Fruit fly (Drosophila melanogaster) whole organism, wandering third instar larva: ENCODE data around the gene ACXD.
A peak's percentile ranks its signal among the peaks of the same experiment; 100 is the strongest.

ENCODE experiments used
- Abd-B ChIP-seq: fragments of >200 bp; optimal IDR thresholded peaks from 2 replicates; lab custom pipeline; 2017; ENCODE audit warnings: missing biosample characterization, missing genetic modification characterization
- CG32264 ChIP-seq: fragments of 200-800 bp; sonication (Bioruptor generic); optimal IDR thresholded peaks from 2 replicates; lab custom pipeline; 2016; ENCODE audit warnings: missing biosample characterization, missing genetic modification characterization
- CG9705 ChIP-seq: fragments of 200-800 bp; sonication (Bioruptor generic); optimal IDR thresholded peaks from 2 replicates; lab custom pipeline; 2018; ENCODE audit warnings: missing biosample characterization, mild to moderate bottlenecking, missing genetic modification characterization
- CrebA ChIP-seq: fragments of 200-800 bp; sonication (Bioruptor generic); optimal IDR thresholded peaks from 2 replicates; lab custom pipeline; 2016; ENCODE audit warnings: missing biosample characterization, mild to moderate bottlenecking, missing genetic modification characterization, borderline replicate concordance
- Dfd ChIP-seq: fragments of >200 bp; optimal IDR thresholded peaks from 2 replicates; lab custom pipeline; 2017; ENCODE audit warnings: missing biosample characterization, missing genetic modification characterization
- Dif ChIP-seq: fragments of 200-275, 200-300 bp; sonication (Bioruptor generic); optimal IDR thresholded peaks from 2 replicates; lab custom pipeline; 2018; ENCODE audit warnings: missing biosample characterization, missing genetic modification characterization; ENCODE audit not compliant: partially characterized antibody
- GATAd ChIP-seq: sonication (Bioruptor generic); optimal IDR thresholded peaks from 2 replicates; lab custom pipeline; 2016; ENCODE audit warnings: missing biosample characterization, missing genetic modification characterization
- HLH106 ChIP-seq: fragments of 200-800 bp; optimal IDR thresholded peaks from 3 replicates; lab custom pipeline; 2019; ENCODE audit warnings: missing biosample characterization, mild to moderate bottlenecking, missing genetic modification characterization, moderate library complexity
- Hnf4 ChIP-seq: fragments of 200-800 bp; sonication (Bioruptor generic); optimal IDR thresholded peaks from 2 replicates; lab custom pipeline; 2016; ENCODE audit warnings: missing biosample characterization, mild to moderate bottlenecking, missing genetic modification characterization
- Hr78 ChIP-seq: fragments of >200 bp; optimal IDR thresholded peaks from 2 replicates; lab custom pipeline; 2017; ENCODE audit warnings: missing biosample characterization, missing genetic modification characterization
- Hr83 ChIP-seq: fragments of 200-300 bp; sonication (Bioruptor generic); optimal IDR thresholded peaks from 2 replicates; lab custom pipeline; 2016; ENCODE audit warnings: missing biosample characterization, mild to moderate bottlenecking, missing genetic modification characterization, moderate library complexity; ENCODE audit not compliant: poor library complexity, severe bottlenecking
- Jra ChIP-seq: sonication (Bioruptor generic); optimal IDR thresholded peaks from 2 replicates; lab custom pipeline; 2016; ENCODE audit warnings: missing biosample characterization, missing genetic modification characterization
- Mio ChIP-seq: sonication (Bioruptor generic); optimal IDR thresholded peaks from 2 replicates; lab custom pipeline; 2016; ENCODE audit warnings: missing biosample characterization, missing genetic modification characterization
- Myc ChIP-seq: fragments of >200 bp; optimal IDR thresholded peaks from 2 replicates; lab custom pipeline; 2017
- N ChIP-seq: fragments of >200 bp; optimal IDR thresholded peaks from 2 replicates; lab custom pipeline; 2018; ENCODE audit warnings: missing biosample characterization, missing external identifiers, missing genetic modification characterization
- OdsH ChIP-seq: fragments of 200-800 bp; sonication (Bioruptor generic); optimal IDR thresholded peaks from 2 replicates; lab custom pipeline; 2016; ENCODE audit warnings: missing biosample characterization, mild to moderate bottlenecking, missing genetic modification characterization
- Rel ChIP-seq, 2 experiments: fragments of 200-800 bp; sonication (Bioruptor generic) in 1 of 2; optimal IDR thresholded peaks; 2 replicates in 1 of 2; 3 replicates in 1 of 2; lab custom pipeline; 2016 to 2019; ENCODE audit warnings: mild to moderate bottlenecking in 2 of 2, missing biosample characterization in 2 of 2, missing genetic modification characterization in 2 of 2, moderate library complexity in 1 of 2
- Sp1 ChIP-seq: fragments of 200-800 bp; sonication (Bioruptor generic); optimal IDR thresholded peaks from 3 replicates; lab custom pipeline; 2019; ENCODE audit warnings: missing biosample characterization, mild to moderate bottlenecking, missing genetic modification characterization, moderate library complexity
- Vsx2 ChIP-seq: fragments of 200-300, 225-300 bp; sonication (Bioruptor generic); optimal IDR thresholded peaks from 2 replicates; lab custom pipeline; 2018; ENCODE audit warnings: missing biosample characterization, missing genetic modification characterization; ENCODE audit not compliant: partially characterized antibody
- br ChIP-seq: fragments of 200-800 bp; sonication (Bioruptor generic); optimal IDR thresholded peaks from 2 replicates; lab custom pipeline; 2016; ENCODE audit warnings: missing biosample characterization, missing genetic modification characterization
- brk ChIP-seq: fragments of 200-800 bp; sonication (Bioruptor generic); optimal IDR thresholded peaks from 2 replicates; lab custom pipeline; 2016; ENCODE audit warnings: missing biosample characterization, mild to moderate bottlenecking, missing genetic modification characterization
- dl ChIP-seq, 2 experiments: fragments of 175-275, 200-275 bp in 1 of 2; fragments of 200-275 bp in 1 of 2; sonication (Bioruptor generic); optimal IDR thresholded peaks; lab custom pipeline; 2018; ENCODE audit warnings: mild to moderate bottlenecking in 2 of 2, missing biosample characterization in 2 of 2, missing genetic modification characterization in 2 of 2, moderate library complexity in 2 of 2; ENCODE audit not compliant: partially characterized antibody in 2 of 2, insufficient read depth in 1 of 2
- dmrt93B ChIP-seq: fragments of 200-800 bp; sonication (Bioruptor generic); optimal IDR thresholded peaks from 2 replicates; lab custom pipeline; 2018; ENCODE audit warnings: missing biosample characterization, mild to moderate bottlenecking, missing genetic modification characterization
- dsf ChIP-seq: sonication (Bioruptor generic); optimal IDR thresholded peaks from 2 replicates; lab custom pipeline; 2016; ENCODE audit warnings: missing biosample characterization, missing genetic modification characterization, borderline replicate concordance
- ey ChIP-seq: fragments of 200-800 bp; sonication (Bioruptor generic); optimal IDR thresholded peaks from 2 replicates; lab custom pipeline; 2016; ENCODE audit warnings: missing biosample characterization, missing genetic modification characterization
- foxo ChIP-seq, 2 experiments: fragments of 200-800 bp; sonication (Bioruptor generic); optimal IDR thresholded peaks; 2 replicates in 1 of 2; 3 replicates in 1 of 2; lab custom pipeline; 2016 to 2017; ENCODE audit warnings: missing biosample characterization in 2 of 2, missing genetic modification characterization in 2 of 2
- fru ChIP-seq: fragments of 200-800 bp; sonication (Bioruptor generic); optimal IDR thresholded peaks from 3 replicates; lab custom pipeline; 2016; ENCODE audit warnings: missing biosample characterization, mild to moderate bottlenecking, missing genetic modification characterization
- h ChIP-seq: fragments of 200-800 bp; sonication (Bioruptor generic); optimal IDR thresholded peaks from 3 replicates; lab custom pipeline; 2016; ENCODE audit warnings: missing biosample characterization, mild to moderate bottlenecking, missing genetic modification characterization
- jim ChIP-seq: fragments of 175-275, 200-325 bp; sonication (Bioruptor generic); optimal IDR thresholded peaks from 2 replicates; lab custom pipeline; 2016; ENCODE audit warnings: missing biosample characterization, mild to moderate bottlenecking, missing genetic modification characterization
- lola ChIP-seq: fragments of >200 bp; optimal IDR thresholded peaks from 2 replicates; lab custom pipeline; 2017; ENCODE audit warnings: missing biosample characterization, missing genetic modification characterization
- pan ChIP-seq: fragments of >200 bp; optimal IDR thresholded peaks from 2 replicates; lab custom pipeline; 2017
- psq ChIP-seq: fragments of 200-800 bp; sonication (Bioruptor generic); optimal IDR thresholded peaks from 3 replicates; lab custom pipeline; 2017; ENCODE audit warnings: missing biosample characterization, mild to moderate bottlenecking, missing genetic modification characterization, moderate library complexity
- rgr ChIP-seq: fragments of 200-800 bp; sonication (Bioruptor generic); optimal IDR thresholded peaks from 3 replicates; lab custom pipeline; 2016; ENCODE audit warnings: missing biosample characterization, mild to moderate bottlenecking, missing genetic modification characterization
- sage ChIP-seq: fragments of 200-800 bp; sonication (Bioruptor generic); optimal IDR thresholded peaks from 2 replicates; lab custom pipeline; 2016; ENCODE audit warnings: missing biosample characterization, mild to moderate bottlenecking, missing genetic modification characterization
- sv ChIP-seq: fragments of 200-800 bp; sonication (Bioruptor generic); optimal IDR thresholded peaks from 3 replicates; lab custom pipeline; 2016; ENCODE audit warnings: missing biosample characterization, missing genetic modification characterization
- tai ChIP-seq: sonication (Bioruptor generic); optimal IDR thresholded peaks from 2 replicates; lab custom pipeline; 2016; ENCODE audit warnings: missing biosample characterization, missing genetic modification characterization
- usp ChIP-seq: fragments of >200 bp; optimal IDR thresholded peaks from 2 replicates; lab custom pipeline; 2017; ENCODE audit warnings: missing biosample characterization, missing genetic modification characterization
- woc ChIP-seq: sonication (Bioruptor generic); optimal IDR thresholded peaks from 2 replicates; lab custom pipeline; 2016; ENCODE audit warnings: missing biosample characterization, mild to moderate bottlenecking, missing genetic modification characterization

Gene ACXD

DNA sequence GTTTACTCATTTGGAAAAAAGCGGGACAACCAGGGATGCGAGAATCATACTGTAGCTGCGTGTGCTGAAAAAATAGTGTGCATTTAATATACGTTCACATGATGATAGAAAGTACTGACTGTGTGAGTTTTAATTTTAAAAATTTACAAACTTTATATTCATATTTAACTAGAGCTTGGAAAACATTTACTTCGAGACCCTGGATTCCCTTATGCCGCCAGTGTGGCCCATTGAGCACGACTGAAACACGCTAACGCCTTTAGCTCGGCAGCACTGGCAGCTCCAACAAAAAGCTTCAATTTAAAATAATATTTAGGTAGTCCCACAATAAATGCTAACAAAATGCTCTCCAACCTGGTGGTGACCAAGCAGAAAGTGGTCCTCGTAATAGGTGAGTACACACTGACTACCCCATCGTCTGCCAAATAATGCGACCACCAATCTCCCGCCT, 20.0 kb downstream of the ACXD start, which contains the start of the genes CG1275 and Elp5:
CG1275 (minus strand) TSS at position 12 of the 451 bp plus-strand sequence.
Elp5 (plus strand) TSS at position 45 of the 451 bp plus-strand sequence.
- no peak for TF ChIP-seq Vsx2 (GFP tag; lab: Kevin White, UChicago)
- peak; percentile 97 for TF ChIP-seq CG9705 (GFP tag; lab: Kevin White, UChicago)
- TF ChIP-seq CrebA (GFP tag; lab: Kevin White, UChicago) = no peak
- TF ChIP-seq foxo (GFP tag; optimal IDR thresholded peaks at IDR 0.05; lab: Kevin White, UChicago) = peak; percentile 91 to 98
- TF ChIP-seq dsf = no peak
- peak; percentile 95 for TF ChIP-seq psq (GFP tag; lab: Kevin White, UChicago)
- peak; percentile 95 for TF ChIP-seq GATAd
- peak; percentile 94 for TF ChIP-seq sage
- TF ChIP-seq ey (GFP tag; lab: Kevin White, UChicago) = peak; percentile 98
- no peak for TF ChIP-seq usp (GFP tag; lab: Kevin White, UChicago)
- TF ChIP-seq HLH106 (tag; lab: Kevin White, UChicago) = peak; percentile 99
- TF ChIP-seq fru = peak; percentile 97
- TF ChIP-seq pan = no peak
- no peak for TF ChIP-seq brk
- peak; percentile 100 for TF ChIP-seq h (GFP tag; lab: Kevin White, UChicago)
- no peak for TF ChIP-seq Dif (GFP tag; lab: Kevin White, UChicago)
- TF ChIP-seq Dfd = no peak
- TF ChIP-seq Myc = peak; percentile 31
- TF ChIP-seq Hnf4 = peak; percentile 98
- TF ChIP-seq Hr78 (GFP tag; lab: Kevin White, UChicago) = no peak
- no peak for TF ChIP-seq tai (GFP tag; lab: Kevin White, UChicago)
- TF ChIP-seq Jra (GFP tag; lab: Kevin White, UChicago) = peak; percentile 97
- peak; percentile 97 for TF ChIP-seq OdsH (GFP tag; lab: Kevin White, UChicago)
- TF ChIP-seq N (GFP tag; lab: Kevin White, UChicago) = no peak
- TF ChIP-seq dl (GFP tag; optimal IDR thresholded peaks at IDR 0.05; lab: Kevin White, UChicago; ENCODE audit: insufficient read depth in 1 of 2, partially characterized antibody in 2 of 2) = no peak
- peak; percentile 98 for TF ChIP-seq Sp1 (GFP tag; lab: Kevin White, UChicago)
- peak; percentile 99 for TF ChIP-seq rgr (GFP tag; lab: Kevin White, UChicago)
- TF ChIP-seq lola (GFP tag; lab: Kevin White, UChicago) = no peak
- TF ChIP-seq woc (GFP tag; lab: Kevin White, UChicago) = peak; percentile 95
- TF ChIP-seq Abd-B (GFP tag; lab: Kevin White, UChicago) = no peak
- TF ChIP-seq dmrt93B (GFP tag; lab: Kevin White, UChicago) = peak; percentile 95
- TF ChIP-seq sv (GFP tag; lab: Kevin White, UChicago) = peak; percentile 96
- peak; percentile 85 for TF ChIP-seq jim (GFP tag; lab: Kevin White, UChicago)
- TF ChIP-seq br (GFP tag; lab: Kevin White, UChicago) = peak; percentile 99
- TF ChIP-seq Rel (GFP tag; optimal IDR thresholded peaks at IDR 0.05; lab: Kevin White, UChicago) = peak; percentile 95
- TF ChIP-seq Rel (tag; optimal IDR thresholded peaks at IDR 0.05; lab: Kevin White, UChicago) = peak; percentile 94
- peak; percentile 96 for TF ChIP-seq CG32264 (GFP tag; lab: Kevin White, UChicago)
- TF ChIP-seq Mio (GFP tag; lab: Kevin White, UChicago) = peak; percentile 91
- TF ChIP-seq Hr83 = peak; percentile 98

DNA sequence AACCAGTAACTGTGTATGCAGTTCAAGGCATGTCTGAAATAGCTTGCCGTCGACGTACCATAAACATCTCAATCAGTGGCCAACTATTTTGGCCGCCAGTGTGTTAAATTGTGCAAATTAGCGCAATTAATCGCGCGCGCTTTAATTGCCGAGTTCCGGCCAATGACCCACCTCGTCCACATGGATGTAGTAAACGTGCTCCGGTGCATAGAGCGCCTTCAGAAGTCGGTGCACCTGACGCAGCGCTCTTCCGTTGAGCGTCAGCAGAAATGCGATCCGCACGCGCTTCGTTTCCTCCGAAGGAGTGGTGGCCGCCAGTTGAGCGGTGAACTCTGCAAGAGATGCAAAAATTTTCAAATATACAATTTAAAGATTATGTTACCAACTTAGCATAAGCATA, 23.9 kb downstream of the ACXD start:
- TF ChIP-seq fru (no peak), Vsx2 (GFP tag; lab: Kevin White, UChicago) (no peak), Myc (no peak), dsf (no peak), CG32264 (GFP tag; lab: Kevin White, UChicago) (no peak), Hnf4 (no peak), h (GFP tag; lab: Kevin White, UChicago) (no peak), rgr (GFP tag; lab: Kevin White, UChicago) (no peak), psq (GFP tag; lab: Kevin White, UChicago) (no peak), HLH106 (tag; lab: Kevin White, UChicago) (no peak), Dfd (no peak), brk (no peak)
